Worm (Caenorhabditis elegans) whole organism, young adult: ENCODE data around the gene miz-1.

ENCODE experiments used
- B0035.1 ChIP-seq: sonication (generic microtip); optimal IDR thresholded peaks from 2 replicates; lab custom pipeline; 2016; ENCODE audit warnings: missing genetic modification characterization, mild to moderate bottlenecking, missing compliant biosample characterization, missing genotype, missing genetic modification reagents
- D2030.7 ChIP-seq: fragments of 200-800 bp; sonication (Bioruptor generic); IDR thresholded peaks from 2 replicates; pipeline ENCODE4 v1.3.6; 2022; ENCODE audit warnings: missing genetic modification reagents, missing genetic modification characterization, missing compliant biosample characterization
- F39B2.1 ChIP-seq: fragments of 200-800 bp; sonication (Bioruptor generic); IDR thresholded peaks from 2 replicates; pipeline ENCODE4 v1.3.6; 2022; ENCODE audit warnings: missing genetic modification reagents, missing genetic modification characterization, missing compliant biosample characterization
- F49E8.2 ChIP-seq: sonication (generic microtip); optimal IDR thresholded peaks from 3 replicates; lab custom pipeline; 2017; ENCODE audit warnings: missing genetic modification characterization, mild to moderate bottlenecking, missing compliant biosample characterization, antibody characterized with exemption, moderate library complexity; ENCODE audit not compliant: insufficient read depth
- F52B5.7 ChIP-seq: sonication (generic microtip); optimal IDR thresholded peaks from 2 replicates; lab custom pipeline; 2016; ENCODE audit warnings: mild to moderate bottlenecking, missing genetic modification characterization, missing compliant biosample characterization
- F55B11.4 ChIP-seq: sonication (generic microtip); optimal IDR thresholded peaks from 2 replicates; lab custom pipeline; 2016; ENCODE audit warnings: missing compliant biosample characterization, missing genetic modification characterization, borderline replicate concordance; ENCODE audit not compliant: insufficient read depth
- F57A8.1 ChIP-seq: fragments of 200-800 bp; sonication (Bioruptor generic); optimal IDR thresholded peaks from 2 replicates; lab custom pipeline; 2018; ENCODE audit warnings: mild to moderate bottlenecking, missing genetic modification characterization, moderate library complexity, missing compliant biosample characterization
- K11D2.4 ChIP-seq: fragments of 200-800 bp; sonication (Bioruptor generic); IDR thresholded peaks from 2 replicates; pipeline ENCODE4 v1.3.6; 2022; ENCODE audit warnings: missing genetic modification reagents, missing genetic modification characterization, missing compliant biosample characterization
- Y53F4B.3 ChIP-seq: fragments of 200-800 bp; sonication (Bioruptor generic); IDR thresholded peaks from 2 replicates; pipeline ENCODE4 v1.3.6; 2022; ENCODE audit warnings: missing genetic modification reagents, missing genetic modification characterization, missing compliant biosample characterization
- ZK185.1 ChIP-seq: sonication (generic microtip); optimal IDR thresholded peaks from 2 replicates; lab custom pipeline; 2016; ENCODE audit warnings: mild to moderate bottlenecking, missing genetic modification characterization, missing compliant biosample characterization; ENCODE audit not compliant: poor library complexity, severe bottlenecking
- akir-1 ChIP-seq: fragments of 200-800 bp; sonication (Bioruptor generic); optimal IDR thresholded peaks from 2 replicates; lab custom pipeline; 2018; ENCODE audit warnings: mild to moderate bottlenecking, missing genetic modification characterization, moderate library complexity, missing compliant biosample characterization
- aptf-3 ChIP-seq: fragments of 200-800 bp; sonication (Bioruptor generic); IDR thresholded peaks from 2 replicates; pipeline ENCODE4 v1.3.6; 2022; ENCODE audit warnings: missing genetic modification characterization, missing compliant biosample characterization
- athp-1 ChIP-seq: sonication (generic microtip); optimal IDR thresholded peaks from 2 replicates; lab custom pipeline; 2017; ENCODE audit warnings: mild to moderate bottlenecking, missing genetic modification characterization, missing compliant biosample characterization
- attf-6 ChIP-seq: fragments of 200-800 bp; sonication (Bioruptor generic); IDR thresholded peaks from 2 replicates; pipeline ENCODE4 v1.3.6; 2022; ENCODE audit warnings: missing genetic modification reagents, missing genetic modification characterization, missing compliant biosample characterization
- cebp-1 ChIP-seq, 2 experiments: fragments of 200-800 bp in 1 of 2; sonication (Bioruptor generic) in 1 of 2; sonication (generic microtip) in 1 of 2; IDR thresholded peaks in 1 of 2; optimal IDR thresholded peaks in 1 of 2; 2 replicates each; pipeline versions ENCODE4 v1.3.6 to Lab custom; 2017 to 2022; ENCODE audit warnings: missing compliant biosample characterization in 2 of 2, missing genetic modification characterization in 2 of 2, mild to moderate bottlenecking in 1 of 2, missing genetic modification reagents in 1 of 2, moderate library complexity in 1 of 2
- ceh-100 ChIP-seq: fragments of 200-800 bp; sonication (Bioruptor generic); IDR thresholded peaks from 2 replicates; pipeline ENCODE4 v1.3.6; 2022; ENCODE audit warnings: missing genetic modification reagents, missing genetic modification characterization, missing compliant biosample characterization
- dox-1 ChIP-seq: fragments of 200-800 bp; sonication (Bioruptor generic); IDR thresholded peaks from 2 replicates; pipeline ENCODE4 v1.3.6; 2022; ENCODE audit warnings: missing genetic modification reagents, missing genetic modification characterization, missing compliant biosample characterization
- dpff-1 ChIP-seq: sonication (generic microtip); optimal IDR thresholded peaks from 2 replicates; lab custom pipeline; 2017; ENCODE audit warnings: mild to moderate bottlenecking, missing genetic modification characterization, missing compliant biosample characterization
- egl-44 ChIP-seq: fragments of 200-800 bp; sonication (Bioruptor generic); IDR thresholded peaks from 2 replicates; pipeline ENCODE4 v1.3.6; 2022; ENCODE audit warnings: missing genetic modification reagents, missing genetic modification characterization, missing compliant biosample characterization
- hmg-1.2 ChIP-seq: fragments of 200-800 bp; sonication (Bioruptor generic); IDR thresholded peaks from 2 replicates; pipeline ENCODE4 v1.3.6; 2022; ENCODE audit warnings: missing genetic modification reagents, missing genetic modification characterization, missing compliant biosample characterization
- hmg-20 ChIP-seq: fragments of 200-800 bp; sonication (Bioruptor generic); IDR thresholded peaks from 2 replicates; pipeline ENCODE4 v1.3.6; 2022; ENCODE audit warnings: missing genetic modification reagents, missing genetic modification characterization, missing compliant biosample characterization
- hrde-1 ChIP-seq: sonication (generic microtip); optimal IDR thresholded peaks from 2 replicates; lab custom pipeline; 2016; ENCODE audit warnings: missing genetic modification characterization, mild to moderate bottlenecking, missing compliant biosample characterization, moderate library complexity, missing genotype, missing genetic modification reagents, borderline replicate concordance
- lag-1 ChIP-seq: fragments of 200-800 bp; sonication (Bioruptor generic); IDR thresholded peaks from 2 replicates; pipeline ENCODE4 v1.3.6; 2022; ENCODE audit warnings: missing genetic modification reagents, missing genetic modification characterization, missing compliant biosample characterization
- let-607 ChIP-seq, 2 experiments: fragments of 200-800 bp in 1 of 2; sonication (Bioruptor generic) in 1 of 2; sonication (generic microtip) in 1 of 2; optimal IDR thresholded peaks; 2 replicates each; lab custom pipeline; 2016 to 2018; ENCODE audit warnings: mild to moderate bottlenecking in 2 of 2, missing compliant biosample characterization in 2 of 2, missing genetic modification characterization in 2 of 2, moderate library complexity in 2 of 2, missing genotype in 1 of 2
- lin-26 ChIP-seq: fragments of 200-800 bp; sonication (Bioruptor generic); IDR thresholded peaks from 2 replicates; pipeline ENCODE4 v1.3.6; 2022; ENCODE audit warnings: missing genetic modification reagents, missing genetic modification characterization, missing compliant biosample characterization
- lin-35 ChIP-seq, 3 experiments: fragments of 150-350 bp in 2 of 3; sonication (generic microtip) in 1 of 3; optimal IDR thresholded peaks; 2 replicates each; lab custom pipeline; 2014 to 2018; ENCODE audit warnings: missing biosample characterization in 3 of 3, missing genetic modification characterization in 3 of 3, missing genetic modification reagents in 3 of 3
- lsl-1 ChIP-seq: fragments of 200-800 bp; sonication (Bioruptor generic); optimal IDR thresholded peaks from 2 replicates; lab custom pipeline; 2018; ENCODE audit warnings: mild to moderate bottlenecking, missing genetic modification characterization, moderate library complexity, missing compliant biosample characterization
- madf-10 ChIP-seq: sonication (generic microtip); optimal IDR thresholded peaks from 2 replicates; lab custom pipeline; 2016; ENCODE audit warnings: mild to moderate bottlenecking, missing genetic modification characterization, missing compliant biosample characterization
- madf-8 ChIP-seq: fragments of 200-800 bp; sonication (Bioruptor generic); conservative IDR thresholded peaks from 2 replicates; pipeline ENCODE4 v1.3.6; 2022; ENCODE audit warnings: missing genetic modification reagents, missing genetic modification characterization, missing compliant biosample characterization
- mel-28 ChIP-seq: sonication (generic microtip); optimal IDR thresholded peaks from 2 replicates; lab custom pipeline; 2016; ENCODE audit warnings: borderline replicate concordance, mild to moderate bottlenecking, missing genetic modification characterization, missing compliant biosample characterization
- mes-4 ChIP-seq: sonication (generic microtip); optimal IDR thresholded peaks from 2 replicates; lab custom pipeline; 2016; ENCODE audit warnings: missing genotype, missing genetic modification characterization, missing compliant biosample characterization
- nfya-1 ChIP-seq: sonication (generic microtip); optimal IDR thresholded peaks from 2 replicates; lab custom pipeline; 2017; ENCODE audit warnings: antibody characterized with exemption, missing compliant biosample characterization, missing genetic modification characterization, borderline replicate concordance; ENCODE audit not compliant: insufficient read depth
- nfyb-1 ChIP-seq: fragments of 200-800 bp; sonication (Bioruptor generic); IDR thresholded peaks from 2 replicates; pipeline ENCODE4 v1.3.6; 2022; ENCODE audit warnings: missing genetic modification reagents, missing genetic modification characterization, missing compliant biosample characterization
- nhr-120 ChIP-seq: fragments of 200-800 bp; sonication (Bioruptor generic); IDR thresholded peaks from 2 replicates; pipeline ENCODE4 v1.3.6; 2022; ENCODE audit warnings: missing genetic modification characterization, missing compliant biosample characterization
- nhr-179 ChIP-seq: sonication (generic microtip); optimal IDR thresholded peaks from 2 replicates; lab custom pipeline; 2016; ENCODE audit warnings: mild to moderate bottlenecking, missing genetic modification characterization, missing compliant biosample characterization
- nhr-80 ChIP-seq: sonication (generic microtip); optimal IDR thresholded peaks from 2 replicates; lab custom pipeline; 2016; ENCODE audit warnings: missing genetic modification characterization, missing compliant biosample characterization
- nhr-90 ChIP-seq: sonication (generic microtip); optimal IDR thresholded peaks from 2 replicates; lab custom pipeline; 2016; ENCODE audit warnings: missing genotype, mild to moderate bottlenecking, missing genetic modification characterization, missing compliant biosample characterization
- sea-2 ChIP-seq: fragments of 200-800 bp; sonication (Bioruptor generic); IDR thresholded peaks from 2 replicates; pipeline ENCODE4 v1.3.6; 2022; ENCODE audit warnings: missing genetic modification characterization, missing compliant biosample characterization
- sptf-2 ChIP-seq: fragments of 200-800 bp; sonication (Bioruptor generic); optimal IDR thresholded peaks from 2 replicates; lab custom pipeline; 2018; ENCODE audit warnings: mild to moderate bottlenecking, missing genetic modification characterization, missing compliant biosample characterization
- tbx-9 ChIP-seq: sonication (generic microtip); optimal IDR thresholded peaks from 2 replicates; lab custom pipeline; 2016; ENCODE audit warnings: borderline replicate concordance, missing genetic modification characterization, inconsistent platforms, missing compliant biosample characterization
- unc-130 ChIP-seq: sonication (generic microtip); optimal IDR thresholded peaks from 2 replicates; lab custom pipeline; 2016; ENCODE audit warnings: missing genetic modification reagents, missing genetic modification characterization, missing compliant biosample characterization
- xnd-1 ChIP-seq: sonication (generic microtip); optimal IDR thresholded peaks from 2 replicates; lab custom pipeline; 2016; ENCODE audit warnings: missing genotype, missing genetic modification reagents, missing genetic modification characterization, missing compliant biosample characterization
- zfh-2 ChIP-seq: fragments of 200-800 bp; sonication (Bioruptor generic); conservative IDR thresholded peaks from 2 replicates; pipeline ENCODE4 v1.3.6; 2022; ENCODE audit warnings: missing genetic modification reagents, missing genetic modification characterization, missing compliant biosample characterization
- zim-3 ChIP-seq: sonication (generic microtip); optimal IDR thresholded peaks from 2 replicates; lab custom pipeline; 2017; ENCODE audit warnings: mild to moderate bottlenecking, missing genetic modification characterization, moderate library complexity, missing compliant biosample characterization
- ztf-18 ChIP-seq: sonication (generic microtip); optimal IDR thresholded peaks from 2 replicates; lab custom pipeline; 2016; ENCODE audit warnings: missing genotype, mild to moderate bottlenecking, missing genetic modification characterization, missing compliant biosample characterization

The miz-1 gene

ce11 chrIV:10832148-10832547 is 19.9 kb downstream of the miz-1 start, which contains the start of gene best-15:
Gene best-15 (minus strand): TSS chrIV:10832248.
- no peak for TF ChIP-seq zim-3 (tag; lab: Kevin White, UChicago)
- TF ChIP-seq nhr-120 (GFP tag; lab: Robert Waterston, UW), result no peak
- no peak for TF ChIP-seq athp-1 (tag; lab: Kevin White, UChicago)
- no peak for TF ChIP-seq F55B11.4 (tag; lab: Kevin White, UChicago)
- TF ChIP-seq nfya-1, result no peak
- TF ChIP-seq nhr-80 (tag; lab: Kevin White, UChicago), result no peak
- TF ChIP-seq hrde-1 (tag; lab: Kevin White, UChicago), result no peak
- TF ChIP-seq mes-4 (tag; lab: Kevin White, UChicago), result no peak
- TF ChIP-seq madf-8 (GFP tag; lab: Robert Waterston, UW), result no peak
- TF ChIP-seq sea-2 (GFP tag; lab: Robert Waterston, UW), result no peak
- TF ChIP-seq dpff-1 (tag; lab: Kevin White, UChicago), result no peak
- no peak for TF ChIP-seq nhr-90 (tag; lab: Kevin White, UChicago)
- no peak for TF ChIP-seq lin-35 (GFP tag; optimal IDR thresholded peaks at IDR 0.05; lab: Kevin White, UChicago)
- no peak for TF ChIP-seq nfyb-1 (GFP tag; lab: Robert Waterston, UW)
- TF ChIP-seq lin-26 (GFP tag; lab: Robert Waterston, UW), result no peak
- TF ChIP-seq dox-1 (GFP tag; lab: Robert Waterston, UW), result no peak
- TF ChIP-seq lsl-1 (GFP tag; lab: Kevin White, UChicago), result no peak
- TF ChIP-seq K11D2.4 (GFP tag; lab: Robert Waterston, UW), result no peak
- no peak for TF ChIP-seq zfh-2
- TF ChIP-seq unc-130 (GFP tag; lab: Kevin White, UChicago), result no peak

- peak; percentile 29 for TF ChIP-seq F49E8.2
- no peak for TF ChIP-seq Y53F4B.3
- TF ChIP-seq dox-1 (GFP tag; lab: Robert Waterston, UW), result peak; percentile 40
- TF ChIP-seq nhr-179, result no peak
- TF ChIP-seq mel-28 (tag; lab: Kevin White, UChicago), result no peak
- TF ChIP-seq K11D2.4 (GFP tag; lab: Robert Waterston, UW), result no peak
- TF ChIP-seq tbx-9 (tag; lab: Kevin White, UChicago), result no peak
- no peak for TF ChIP-seq xnd-1 (tag; lab: Kevin White, UChicago)
- no peak for TF ChIP-seq madf-10
- 0 out of 2 replicates have a peak, but pooled peaks have one; percentile 7 for TF ChIP-seq F39B2.1 (GFP tag; lab: Robert Waterston, UW)
- no peak for TF ChIP-seq sptf-2 (GFP tag; lab: Kevin White, UChicago)
- no peak for TF ChIP-seq ztf-18 (tag; lab: Kevin White, UChicago)
- no peak for TF ChIP-seq B0035.1 (tag; lab: Kevin White, UChicago)
- no peak for TF ChIP-seq hmg-20 (GFP tag; lab: Robert Waterston, UW)
- no peak for TF ChIP-seq cebp-1 (GFP tag; IDR thresholded peaks at IDR 0.05; lab: Robert Waterston, UW)
- no peak for TF ChIP-seq cebp-1 (tag; optimal IDR thresholded peaks at IDR 0.05; lab: Kevin White, UChicago)
- TF ChIP-seq let-607 (tag; optimal IDR thresholded peaks at IDR 0.05; lab: Kevin White, UChicago), result no peak
- TF ChIP-seq ZK185.1 (tag; lab: Kevin White, UChicago), result no peak
- 0 out of 2 replicates have a peak, but pooled peaks have one; percentile 15 for TF ChIP-seq ceh-100 (GFP tag; lab: Robert Waterston, UW)
- TF ChIP-seq akir-1 (GFP tag; lab: Kevin White, UChicago), result no peak
- TF ChIP-seq hmg-1.2 (GFP tag; lab: Robert Waterston, UW), result peak; percentile 16; the same call in 1 of the 2 replicates
- TF ChIP-seq F57A8.1 (GFP tag; lab: Kevin White, UChicago), result no peak
- no peak for TF ChIP-seq lag-1 (GFP tag; lab: Robert Waterston, UW)
- peak; percentile 57 for TF ChIP-seq lsl-1 (GFP tag; lab: Kevin White, UChicago)
- no peak for TF ChIP-seq F52B5.7
- TF ChIP-seq aptf-3 (GFP tag; lab: Robert Waterston, UW), result no peak
- no peak for TF ChIP-seq dpff-1 (tag; lab: Kevin White, UChicago)
- TF ChIP-seq D2030.7 (GFP tag; lab: Robert Waterston, UW), result 0 out of 2 replicates have a peak, but pooled peaks have one; percentile 12
- 0 out of 2 replicates have a peak, but pooled peaks have one; percentile 36 for TF ChIP-seq egl-44
- no peak for TF ChIP-seq attf-6 (GFP tag; lab: Robert Waterston, UW)
Measured at ce11 chrIV:10842232-10842631, 30.0 kb downstream of the miz-1 start.
